Worm (Caenorhabditis elegans) whole organism, L4/young adult: ENCODE results near the gene gcy-9.

Experiments
- W03F9.2 ChIP-seq: fragments of 150-350 bp; optimal IDR thresholded peaks from 2 replicates; lab custom pipeline; 2014; ENCODE audit warnings: missing biosample characterization, missing genetic modification characterization
- him-1 ChIP-seq: sonication (generic microtip); optimal IDR thresholded peaks from 2 replicates; lab custom pipeline; 2016; ENCODE audit warnings: missing genotype, missing genetic modification reagents, missing genetic modification characterization, missing compliant biosample characterization

ce11 chrX:11326827-11327226 lies 10.9 kb downstream of the gcy-9 start, which contains the start of gene ZK455.5:
- no peak for TF ChIP-seq him-1 (tag; lab: Kevin White, UChicago)
- TF ChIP-seq W03F9.2 (tag; lab: Kevin White, UChicago): no peak
